Worm (Caenorhabditis elegans): ENCODE data around the gene C07A9.9.

- TF ChIP-seq pqm-1 (tag; optimal IDR thresholded peaks at IDR 0.05) (no peak), ceh-90 (tag; optimal IDR thresholded peaks at IDR 0.05) (no peak), ceh-82 (tag; optimal IDR thresholded peaks at IDR 0.05) (no peak), fos-1 (tag; optimal IDR thresholded peaks at IDR 0.05) (no peak), ces-1 (GFP tag; optimal IDR thresholded peaks at IDR 0.05) (no peak)
These were observed 22.6 kb upstream of the C07A9.9 start, which contains the start of gene best-5 for ce11 chrIII:9690044-9690443.
